Worm (Caenorhabditis elegans): Measurements from ENCODE around the gene F15H10.7.

F15H10.7 gene

DNA sequence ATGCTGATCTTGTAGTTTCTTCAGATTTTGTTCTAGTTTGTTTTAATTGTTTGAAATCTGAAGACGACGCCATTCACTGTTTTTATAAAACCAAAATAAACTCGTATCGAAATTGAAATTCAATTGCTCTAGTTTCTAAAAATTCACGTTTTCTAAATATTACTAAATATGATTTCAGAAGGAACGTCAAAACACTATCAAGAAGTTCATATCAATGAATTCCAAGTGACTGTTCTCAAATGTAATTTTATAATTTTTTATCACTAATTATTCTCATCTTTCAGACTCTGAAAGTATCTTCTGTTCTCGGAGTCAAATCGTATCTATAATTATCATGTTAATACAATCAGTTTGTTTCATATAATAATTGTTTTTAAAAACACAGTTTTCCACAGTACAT lies 34.5 kb upstream of the F15H10.7 start, which contains the start of gene snf-10:
Gene snf-10, minus strand, starts transcription at position 101 of the 400 bp plus-strand sequence.
- TF ChIP-seq nfyb-1 (GFP tag; IDR thresholded peaks at IDR 0.05) (no peak), akir-1 (GFP tag; optimal IDR thresholded peaks at IDR 0.05) (no peak), Y95B8A.8 (GFP tag; IDR thresholded peaks at IDR 0.05) (no peak), F39B2.1 (GFP tag; IDR thresholded peaks at IDR 0.05) (no peak), K12H6.12 (tag; optimal IDR thresholded peaks at IDR 0.05) (no peak), tbx-9 (tag; optimal IDR thresholded peaks at IDR 0.05; ENCODE audit: borderline replicate concordance) (no peak), gei-17 (GFP tag; optimal IDR thresholded peaks at IDR 0.05) (no peak), C06A6.2 (GFP tag; conservative IDR thresholded peaks at IDR 0.05) (no peak), F33H1.4 (GFP tag; IDR thresholded peaks at IDR 0.05) (no peak), F57C9.4 (tag; optimal IDR thresholded peaks at IDR 0.05) (no peak), hlh-26 (GFP tag; conservative IDR thresholded peaks at IDR 0.05) (no peak), lin-40 (tag; optimal IDR thresholded peaks at IDR 0.05) (no peak), mcd-1 (GFP tag; IDR thresholded peaks at IDR 0.05) (no peak), rec-8 (tag; optimal IDR thresholded peaks at IDR 0.05) (no peak), lin-26 (GFP tag; IDR thresholded peaks at IDR 0.05) (no peak), tlf-1 (GFP tag; optimal IDR thresholded peaks at IDR 0.05) (no peak), atf-7 (tag; optimal IDR thresholded peaks at IDR 0.05) (no peak)

DNA sequence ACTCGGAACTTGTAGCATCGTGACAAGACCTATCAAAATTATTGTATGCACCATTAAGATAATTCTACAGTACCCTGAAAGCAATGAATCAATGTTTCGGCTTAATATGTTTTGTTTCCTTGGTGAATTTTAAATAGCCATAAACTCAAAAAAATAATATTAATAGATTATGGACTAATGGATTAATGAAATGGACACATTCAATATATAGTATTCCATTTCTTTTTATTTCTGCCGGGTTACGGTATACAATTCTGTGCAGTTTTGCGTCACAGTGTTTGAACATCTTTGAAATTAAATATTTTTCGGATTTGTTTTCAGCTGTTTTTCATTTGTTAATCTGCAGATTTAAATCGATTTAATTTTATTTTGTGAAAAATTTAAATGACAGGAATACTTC lies 30.4 kb upstream of the F15H10.7 start, which contains the start of gene set-22:
Gene set-22, plus strand, starts transcription at position 301 of the 400 bp plus-strand sequence.
- TF ChIP-seq ets-4 (GFP tag; optimal IDR thresholded peaks at IDR 0.05) (no peak), F33H1.4 (GFP tag; IDR thresholded peaks at IDR 0.05) (peak; percentile 18; the same call in 1 of the 2 replicates), F37B4.10 (GFP tag; IDR thresholded peaks at IDR 0.05) (no peak), F39B2.1 (GFP tag; IDR thresholded peaks at IDR 0.05) (no peak), lsl-1 (GFP tag; optimal IDR thresholded peaks at IDR 0.05) (peak; percentile 81), fkh-3 (tag; optimal IDR thresholded peaks at IDR 0.05) (no peak), ama-1 (optimal IDR thresholded peaks at IDR 0.05) (no peak), ama-1 (GFP tag; optimal IDR thresholded peaks at IDR 0.05) (no peak), zim-3 (tag; optimal IDR thresholded peaks at IDR 0.05) (no peak)

DNA sequence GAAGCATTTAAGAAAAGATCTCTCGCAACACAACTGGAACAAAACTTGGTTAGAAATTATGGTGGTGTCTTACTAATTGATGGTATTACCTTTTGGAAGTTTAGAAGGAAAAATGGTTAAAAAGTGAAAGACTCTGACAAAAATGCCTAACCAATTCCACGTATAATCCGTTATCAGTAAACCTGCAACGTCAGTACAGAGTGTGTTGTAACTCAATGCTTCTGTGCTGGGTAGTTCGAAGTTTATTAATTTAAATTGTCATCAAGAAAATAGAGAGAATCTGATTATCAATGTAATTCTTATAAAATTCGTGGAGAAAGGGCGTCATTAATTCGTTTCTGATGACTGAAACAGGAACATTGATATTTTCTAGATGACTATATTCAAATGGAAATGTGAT lies 29.0 kb upstream of the F15H10.7 start:
- TF ChIP-seq snpc-1.3 (tag; optimal IDR thresholded peaks at IDR 0.05; ENCODE audit: insufficient read depth) = no peak
- no peak for TF ChIP-seq lin-54 (GFP tag; optimal IDR thresholded peaks at IDR 0.05)
- peak; percentile 44 for TF ChIP-seq nhr-80 (tag; optimal IDR thresholded peaks at IDR 0.05)
- TF ChIP-seq C06A6.2 (GFP tag; conservative IDR thresholded peaks at IDR 0.05) = no peak
- no peak for TF ChIP-seq F10E7.11 (tag; optimal IDR thresholded peaks at IDR 0.05)
- peak in 1 of 2 experiments; percentile 35 for TF ChIP-seq let-607 (tag; optimal IDR thresholded peaks at IDR 0.05)

DNA sequence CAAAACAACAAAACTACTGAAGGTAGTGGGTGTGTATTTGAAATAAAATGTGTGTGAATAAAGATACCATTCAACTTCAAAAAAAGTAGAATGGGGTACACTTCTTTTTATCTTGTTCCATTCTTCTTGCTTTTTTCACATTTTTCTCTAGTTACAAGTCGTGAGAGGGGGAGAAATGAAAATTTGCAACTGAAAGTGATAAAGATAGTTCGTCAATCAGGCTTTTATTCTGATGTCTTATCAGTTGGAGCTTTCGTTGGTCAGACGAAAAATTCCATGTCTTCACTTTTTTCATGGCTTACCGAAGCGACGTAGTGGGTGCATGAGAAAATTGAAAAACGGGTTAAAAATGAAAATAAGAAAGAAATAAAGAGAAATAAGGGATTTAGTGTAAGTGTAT lies 27.5 kb upstream of the F15H10.7 start, which contains the start of gene Y32F6A.4:
Gene Y32F6A.4, minus strand, starts transcription at position 347 of the 400 bp plus-strand sequence.
- no peak for TF ChIP-seq ceh-91 (GFP tag; IDR thresholded peaks at IDR 0.05)
- peak; percentile 47 for TF ChIP-seq nhr-80 (tag; optimal IDR thresholded peaks at IDR 0.05)
- no peak for TF ChIP-seq mcd-1 (GFP tag; IDR thresholded peaks at IDR 0.05)
- TF ChIP-seq B0035.1 (tag; optimal IDR thresholded peaks at IDR 0.05) = no peak

DNA sequence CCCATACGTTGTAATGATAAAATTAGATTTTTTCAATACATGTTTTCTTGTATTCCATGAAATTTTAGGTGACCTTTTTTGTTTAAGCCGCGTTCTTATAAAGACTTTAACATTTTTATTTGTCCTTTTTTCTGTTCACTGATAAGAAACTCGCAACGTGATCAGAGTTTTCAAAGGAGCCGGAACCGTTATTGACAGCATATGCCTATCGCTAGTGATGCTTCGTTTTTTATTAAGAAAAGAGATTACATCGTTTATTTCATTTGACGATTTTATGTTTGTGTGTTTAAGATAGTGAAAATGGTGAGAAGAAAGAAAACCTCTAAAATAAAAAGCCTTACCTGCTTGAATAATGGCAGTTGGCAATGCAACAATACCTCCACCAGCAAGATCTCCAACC lies 26.4 kb upstream of the F15H10.7 start:
- TF ChIP-seq F10E7.11 (tag; optimal IDR thresholded peaks at IDR 0.05) (no peak), C06A6.2 (GFP tag; conservative IDR thresholded peaks at IDR 0.05) (no peak), ztf-6 (GFP tag; IDR thresholded peaks at IDR 0.05) (no peak), nhr-80 (tag; optimal IDR thresholded peaks at IDR 0.05) (peak; percentile 87), dox-1 (GFP tag; IDR thresholded peaks at IDR 0.05) (peak; percentile 32; the same call in 1 of the 2 replicates), ets-4 (GFP tag; optimal IDR thresholded peaks at IDR 0.05) (peak; percentile 82), egl-44 (GFP tag; IDR thresholded peaks at IDR 0.05) (no peak), ZK185.1 (tag; optimal IDR thresholded peaks at IDR 0.05; ENCODE audit: poor library complexity, severe bottlenecking) (no peak), let-526 (GFP tag; IDR thresholded peaks at IDR 0.05) (no peak), B0336.3 (GFP tag; IDR thresholded peaks at IDR 0.05) (no peak)

Data from whole organism, young adult.